Fruit fly (Drosophila melanogaster): ENCODE results near the gene CG14007.

- no peak for TF ChIP-seq Dif (GFP tag; optimal IDR thresholded peaks at IDR 0.05; ENCODE audit: partially characterized antibody)
- no peak for TF ChIP-seq GATAd (GFP tag; optimal IDR thresholded peaks at IDR 0.05)
- TF ChIP-seq Hr78 (GFP tag; optimal IDR thresholded peaks at IDR 0.05), result no peak
- no peak for TF ChIP-seq usp (GFP tag; optimal IDR thresholded peaks at IDR 0.05)
- no peak for TF ChIP-seq Hr83 (GFP tag; optimal IDR thresholded peaks at IDR 0.05; ENCODE audit: poor library complexity, severe bottlenecking)
- no peak for TF ChIP-seq dmrt93B (GFP tag; optimal IDR thresholded peaks at IDR 0.05)
- no peak for TF ChIP-seq h (GFP tag; optimal IDR thresholded peaks at IDR 0.05)
- TF ChIP-seq br (GFP tag; optimal IDR thresholded peaks at IDR 0.05), result no peak
- no peak for TF ChIP-seq brk (GFP tag; optimal IDR thresholded peaks at IDR 0.05)
- no peak for TF ChIP-seq psq (GFP tag; optimal IDR thresholded peaks at IDR 0.05)
These were observed 10.4 kb downstream of the CG14007 start, which contains the start of gene CG7236 for dm6 chr2L:5706074-5706473.

Data from whole organism, wandering third instar larva.